Worm (Caenorhabditis elegans): ENCODE data around the gene F20B6.6.

F20B6.6 gene

ce11 chrX:4159185-4159871, 42.7 kb downstream of the F20B6.6 start:
- TF ChIP-seq T22C8.4 (GFP tag; IDR thresholded peaks at IDR 0.05) (no peak), klf-2 (GFP tag; conservative IDR thresholded peaks at IDR 0.05) (no peak), ztf-23 (GFP tag; IDR thresholded peaks at IDR 0.05) (no peak), ztf-29 (GFP tag; IDR thresholded peaks at IDR 0.05) (no peak), cog-1 (tag; optimal IDR thresholded peaks at IDR 0.05) (no peak), flt-1 (GFP tag; IDR thresholded peaks at IDR 0.05) (no peak), ref-1 (GFP tag; conservative IDR thresholded peaks at IDR 0.05) (no peak), med-1 (GFP tag; optimal IDR thresholded peaks at IDR 0.05; ENCODE audit: insufficient read depth) (no peak), tab-1 (GFP tag; IDR thresholded peaks at IDR 0.05) (no peak)

ce11 chrX:4157896-4158295, 44.1 kb downstream of the F20B6.6 start:
- TF ChIP-seq tab-1 (GFP tag; IDR thresholded peaks at IDR 0.05): no peak
- no peak for TF ChIP-seq ztf-23 (GFP tag; IDR thresholded peaks at IDR 0.05)
- TF ChIP-seq ref-1 (GFP tag; conservative IDR thresholded peaks at IDR 0.05): no peak
- TF ChIP-seq med-1 (GFP tag; optimal IDR thresholded peaks at IDR 0.05; ENCODE audit: insufficient read depth): no peak
- TF ChIP-seq flt-1 (GFP tag; IDR thresholded peaks at IDR 0.05): no peak
- TF ChIP-seq cog-1 (tag; optimal IDR thresholded peaks at IDR 0.05): no peak
- no peak for TF ChIP-seq ztf-29 (GFP tag; IDR thresholded peaks at IDR 0.05)
- no peak for TF ChIP-seq T22C8.4 (GFP tag; IDR thresholded peaks at IDR 0.05)
- TF ChIP-seq klf-2 (GFP tag; conservative IDR thresholded peaks at IDR 0.05): no peak

ce11 chrX:4154784-4155183, 47.2 kb downstream of the F20B6.6 start:
- no peak for TF ChIP-seq T22C8.4 (GFP tag; IDR thresholded peaks at IDR 0.05)
- TF ChIP-seq ztf-23 (GFP tag; IDR thresholded peaks at IDR 0.05): no peak
- TF ChIP-seq flt-1 (GFP tag; IDR thresholded peaks at IDR 0.05): no peak
- no peak for TF ChIP-seq ztf-29 (GFP tag; IDR thresholded peaks at IDR 0.05)
- no peak for TF ChIP-seq ref-1 (GFP tag; conservative IDR thresholded peaks at IDR 0.05)
- no peak for TF ChIP-seq cog-1 (tag; optimal IDR thresholded peaks at IDR 0.05)
- TF ChIP-seq tab-1 (GFP tag; IDR thresholded peaks at IDR 0.05): no peak
- no peak for TF ChIP-seq klf-2 (GFP tag; conservative IDR thresholded peaks at IDR 0.05)

- TF ChIP-seq klf-2 (GFP tag; conservative IDR thresholded peaks at IDR 0.05) (no peak), T22C8.4 (GFP tag; IDR thresholded peaks at IDR 0.05) (no peak), ztf-23 (GFP tag; IDR thresholded peaks at IDR 0.05) (no peak), ref-1 (GFP tag; conservative IDR thresholded peaks at IDR 0.05) (no peak), tab-1 (GFP tag; IDR thresholded peaks at IDR 0.05) (no peak), med-1 (GFP tag; optimal IDR thresholded peaks at IDR 0.05; ENCODE audit: insufficient read depth) (no peak), ztf-29 (GFP tag; IDR thresholded peaks at IDR 0.05) (no peak), cog-1 (tag; optimal IDR thresholded peaks at IDR 0.05) (no peak)
Measured at ce11 chrX:4153343-4153742, 48.7 kb downstream of the F20B6.6 start, which contains the start of gene nck-1. Gene nck-1 (minus strand): TSS chrX:4153443.

Measured in whole organism, midembryonic.